Fruit fly (Drosophila melanogaster) whole organism, embryonic: ENCODE measurements around the gene shi.

ENCODE experiments used
- ATbp ChIP-seq: fragments of 200-800 bp; sonication (Bioruptor generic); optimal IDR thresholded peaks from 2 replicates; lab custom pipeline; 2017; ENCODE audit warnings: missing biosample characterization, mild to moderate bottlenecking, missing genetic modification characterization, missing genetic modification reagents
- BEAF-32 ChIP-seq: fragments of 200-800 bp; sonication (Bioruptor generic); optimal IDR thresholded peaks from 3 replicates; lab custom pipeline; 2017; ENCODE audit warnings: missing biosample characterization, missing genetic modification characterization, mild to moderate bottlenecking, moderate library complexity, missing genetic modification reagents
- CG10147 ChIP-seq: fragments of 200-800 bp; sonication (Bioruptor generic); optimal IDR thresholded peaks from 2 replicates; lab custom pipeline; 2019; ENCODE audit warnings: missing biosample characterization, mild to moderate bottlenecking, missing genetic modification characterization, moderate library complexity
- CG11247 ChIP-seq: fragments of 200-800 bp; sonication (Bioruptor generic); IDR thresholded peaks from 2 replicates; pipeline ENCODE4 v1.3.6; 2022; ENCODE audit warnings: missing biosample characterization, missing genetic modification characterization
- CG12219 ChIP-seq: fragments of 200-800 bp; sonication (Bioruptor generic); optimal IDR thresholded peaks from 3 replicates; lab custom pipeline; 2018; ENCODE audit warnings: missing biosample characterization, mild to moderate bottlenecking, missing genetic modification characterization
- CG12769 ChIP-seq: fragments of 200-800 bp; sonication (Bioruptor generic); optimal IDR thresholded peaks from 2 replicates; lab custom pipeline; 2019; ENCODE audit warnings: missing biosample characterization, mild to moderate bottlenecking, missing genetic modification characterization, moderate library complexity
- CG13775 ChIP-seq: fragments of 200-800 bp; sonication (Bioruptor generic); optimal IDR thresholded peaks from 3 replicates; lab custom pipeline; 2017; ENCODE audit warnings: missing biosample characterization, mild to moderate bottlenecking, missing genetic modification characterization
- CG15514 ChIP-seq: fragments of 200-800 bp; sonication (Bioruptor generic); optimal IDR thresholded peaks from 3 replicates; lab custom pipeline; 2017; ENCODE audit warnings: missing biosample characterization, missing genetic modification characterization, mild to moderate bottlenecking, moderate library complexity, missing genetic modification reagents
- CG17912 ChIP-seq: fragments of 200-800 bp; sonication (Bioruptor generic); optimal IDR thresholded peaks from 2 replicates; lab custom pipeline; 2018; ENCODE audit warnings: missing biosample characterization, mild to moderate bottlenecking, missing genetic modification characterization
- CG18011 ChIP-seq: fragments of 200-800 bp; sonication (Bioruptor generic); optimal IDR thresholded peaks from 2 replicates; lab custom pipeline; 2017; ENCODE audit warnings: missing biosample characterization, missing genetic modification characterization, mild to moderate bottlenecking, moderate library complexity, missing genotype
- CG18764 ChIP-seq: fragments of 200-800 bp; sonication (Bioruptor generic); optimal IDR thresholded peaks from 3 replicates; lab custom pipeline; 2016; ENCODE audit warnings: missing biosample characterization, missing genetic modification characterization
- CG30020 ChIP-seq: fragments of 200-800 bp; optimal IDR thresholded peaks from 2 replicates; lab custom pipeline; 2019; ENCODE audit warnings: missing biosample characterization, mild to moderate bottlenecking, missing genetic modification characterization, moderate library complexity
- CG33557 ChIP-seq: fragments of 200-800 bp; sonication (Bioruptor generic); optimal IDR thresholded peaks from 2 replicates; lab custom pipeline; 2019; ENCODE audit warnings: missing biosample characterization, mild to moderate bottlenecking, missing genetic modification characterization, moderate library complexity
- CG3847 ChIP-seq: fragments of 200-800 bp; sonication (Bioruptor generic); IDR thresholded peaks from 2 replicates; pipeline ENCODE4 v1.3.6; 2022; ENCODE audit warnings: missing biosample characterization, missing genetic modification characterization
- D19A ChIP-seq: fragments of 200-800 bp; optimal IDR thresholded peaks from 3 replicates; lab custom pipeline; 2019; ENCODE audit warnings: missing biosample characterization, mild to moderate bottlenecking, missing genetic modification characterization, moderate library complexity
- Deaf1 ChIP-seq: fragments of 200-800 bp; optimal IDR thresholded peaks from 3 replicates; lab custom pipeline; 2019; ENCODE audit warnings: missing biosample characterization, mild to moderate bottlenecking, missing genetic modification characterization, moderate library complexity
- Ets65A ChIP-seq: fragments of 200-800 bp; sonication (Bioruptor generic); peaks from one replicate; lab custom pipeline; 2016; ENCODE audit warnings: missing biosample characterization, missing genetic modification characterization
- Ets97D ChIP-seq: fragments of 200-800 bp; sonication (Bioruptor generic); optimal IDR thresholded peaks from 3 replicates; lab custom pipeline; 2016; ENCODE audit warnings: missing biosample characterization, missing genetic modification characterization
- Hey ChIP-seq: fragments of 200-800 bp; sonication (Bioruptor generic); optimal IDR thresholded peaks from 3 replicates; lab custom pipeline; 2018; ENCODE audit warnings: missing biosample characterization, mild to moderate bottlenecking, missing genetic modification characterization
- Mrtf ChIP-seq: fragments of 200-800 bp; sonication (Bioruptor generic); IDR thresholded peaks from 3 replicates; pipeline ENCODE4 v1.3.6; 2022; ENCODE audit warnings: missing biosample characterization, missing genetic modification characterization
- aop ChIP-seq: fragments of 200-800 bp; sonication (Bioruptor generic); IDR thresholded peaks from 2 replicates; pipeline ENCODE4 v1.3.6; 2022; ENCODE audit warnings: missing biosample characterization, missing genetic modification characterization
- az2 ChIP-seq: fragments of 200-800 bp; sonication (Bioruptor generic); optimal IDR thresholded peaks from 3 replicates; lab custom pipeline; 2016; ENCODE audit warnings: missing biosample characterization, missing genetic modification characterization
- bab2 ChIP-seq: fragments of 200-800 bp; sonication (Bioruptor generic); optimal IDR thresholded peaks from 2 replicates; lab custom pipeline; 2016; ENCODE audit warnings: missing biosample characterization, missing genetic modification characterization
- bowl ChIP-seq: fragments of 200-800 bp; sonication (Bioruptor generic); IDR thresholded peaks from 2 replicates; pipeline ENCODE4 v1.3.6; 2022; ENCODE audit warnings: missing biosample characterization, missing genetic modification characterization
- cad ChIP-seq: fragments of >200 bp; optimal IDR thresholded peaks from 2 replicates; lab custom pipeline; 2017; ENCODE audit warnings: missing biosample characterization, missing genetic modification characterization
- chif ChIP-seq, 2 experiments: fragments of 200-800 bp; sonication (Bioruptor generic); optimal IDR thresholded peaks; 3 replicates each; lab custom pipeline; 2016; ENCODE audit warnings: missing biosample characterization in 2 of 2, missing genetic modification characterization in 2 of 2
- crc ChIP-seq: fragments of 200-800 bp; sonication (Bioruptor generic); optimal IDR thresholded peaks from 2 replicates; lab custom pipeline; 2016; ENCODE audit warnings: missing biosample characterization, missing genetic modification characterization
- hkb ChIP-seq, 2 experiments: fragments of 200-800 bp in 1 of 2; fragments of >200 bp in 1 of 2; sonication (Bioruptor generic) in 1 of 2; IDR thresholded peaks in 1 of 2; optimal IDR thresholded peaks in 1 of 2; 2 replicates each; pipeline versions ENCODE4 v1.3.6 to Lab custom; 2017 to 2022; ENCODE audit warnings: missing biosample characterization in 1 of 2, missing genetic modification characterization in 1 of 2
- hth ChIP-seq: fragments of >200 bp; optimal IDR thresholded peaks from 2 replicates; lab custom pipeline; 2017; ENCODE audit warnings: inconsistent platforms
- ken ChIP-seq: fragments of 200-800 bp; sonication (Bioruptor generic); IDR thresholded peaks from 3 replicates; pipeline ENCODE4 v1.3.6; 2022; ENCODE audit warnings: missing biosample characterization, missing genetic modification characterization
- pum ChIP-seq: fragments of 200-800 bp; sonication (Bioruptor generic); optimal IDR thresholded peaks from 2 replicates; lab custom pipeline; 2016; ENCODE audit warnings: missing biosample characterization, missing genetic modification characterization
- pzg ChIP-seq: fragments of 200-800 bp; sonication (Bioruptor generic); optimal IDR thresholded peaks from 3 replicates; lab custom pipeline; 2018; ENCODE audit warnings: missing biosample characterization, mild to moderate bottlenecking, missing genetic modification characterization, moderate library complexity
- sens ChIP-seq: fragments of 200-800 bp; sonication (Bioruptor generic); peaks from one replicate; lab custom pipeline; 2016; ENCODE audit warnings: missing biosample characterization, missing genetic modification characterization
- sens-2 ChIP-seq: fragments of 200-800 bp; sonication (Bioruptor generic); IDR thresholded peaks from 2 replicates; pipeline ENCODE4 v1.3.6; 2022; ENCODE audit warnings: missing biosample characterization, missing genetic modification characterization

The shi gene

DNA sequence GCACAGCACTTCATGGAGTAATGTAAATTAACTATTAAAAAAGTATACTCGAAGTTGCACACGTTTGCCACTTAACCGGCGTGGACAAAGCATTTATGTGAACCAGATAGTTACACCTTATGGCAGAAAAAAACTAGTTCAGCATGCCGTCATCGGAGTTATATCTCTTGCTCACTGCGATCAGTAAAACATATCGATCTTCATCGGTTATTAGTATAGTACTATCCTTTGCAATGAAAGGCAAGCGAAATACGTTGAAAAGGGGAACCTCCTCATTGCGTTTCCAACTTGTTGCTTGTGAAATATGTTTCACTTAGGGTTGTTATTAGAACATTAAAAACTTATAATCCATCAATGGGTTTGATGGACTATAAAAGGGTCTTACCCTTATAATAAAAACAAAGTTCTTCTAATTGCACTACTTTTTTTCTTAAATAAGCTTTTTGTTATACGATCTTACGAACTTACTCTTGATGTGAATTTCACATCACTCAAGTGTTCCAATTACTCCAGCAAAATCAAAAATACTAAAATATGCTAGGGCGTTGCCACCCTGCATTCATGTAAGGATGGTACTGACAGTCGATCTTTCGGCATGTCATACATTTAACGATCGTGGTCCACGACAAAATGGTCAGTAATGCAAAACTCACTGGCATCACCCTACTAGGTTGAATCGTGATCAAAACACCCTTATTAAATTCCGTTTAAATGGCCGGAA is 17.8 kb downstream of the shi start, which contains the start of gene CycD (continued):
- peak; percentile 77 for TF ChIP-seq CG18764
- TF ChIP-seq Ets97D, result peak; percentile 61
- TF ChIP-seq CG12769, result no peak

DNA sequence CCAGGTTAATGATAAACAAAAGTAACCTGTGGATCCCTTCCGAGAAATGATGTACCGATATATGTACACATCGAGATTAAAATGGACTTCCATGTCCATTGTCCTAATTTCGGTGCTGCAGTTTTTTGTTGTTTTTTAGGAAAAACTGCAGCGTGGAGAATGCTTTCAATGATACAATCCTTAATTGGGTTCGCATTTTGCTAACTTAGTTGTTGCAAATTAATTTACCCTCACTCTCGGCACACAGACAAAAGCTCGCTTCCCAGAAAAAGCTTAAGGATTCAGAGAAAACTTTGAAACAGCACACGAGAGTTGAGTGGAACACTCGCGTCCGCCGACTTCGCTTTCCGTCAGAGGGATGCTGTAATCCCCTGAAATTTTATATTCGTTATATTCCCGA is 18.7 kb downstream of the shi start, which contains the start of gene Lrp4:
Gene Lrp4, plus strand, starts transcription at position 301 of the 400 bp plus-strand sequence.
- peak; percentile 87 for TF ChIP-seq CG18011 (GFP tag; lab: Kevin White, UChicago)
- TF ChIP-seq CG33557, result no peak
- TF ChIP-seq sens-2 (GFP tag; lab: Robert Waterston, UW), result no peak
- no peak for TF ChIP-seq cad (GFP tag; lab: Kevin White, UChicago)
- no peak for TF ChIP-seq crc (GFP tag; lab: Kevin White, UChicago)
- no peak for TF ChIP-seq pum (GFP tag; lab: Kevin White, UChicago)
- no peak for TF ChIP-seq CG13775
- no peak for TF ChIP-seq bowl (GFP tag; lab: Robert Waterston, UW)
- TF ChIP-seq Deaf1 (tag; lab: Kevin White, UChicago), result peak; percentile 56

DNA sequence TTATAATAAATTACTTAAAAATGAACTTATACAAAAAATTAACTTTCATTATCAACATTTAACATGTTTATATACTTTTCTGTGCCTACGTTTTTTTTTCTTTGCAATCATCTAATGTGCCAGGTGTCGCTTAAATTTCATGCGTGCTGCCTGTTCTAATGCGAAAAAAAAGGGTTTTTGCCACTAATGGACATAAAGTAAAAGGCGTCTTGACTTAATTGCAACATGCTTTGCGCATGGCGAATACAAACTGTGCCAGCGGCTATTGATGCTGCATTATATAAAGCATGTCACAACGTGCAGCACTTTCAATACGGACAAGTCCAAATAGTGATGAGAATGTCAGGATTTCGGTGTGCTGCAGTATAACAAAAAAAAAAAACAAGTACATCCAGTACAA is 29.7 kb downstream of the shi start, which contains the start of gene CG8916:
Gene CG8916, plus strand, starts transcription at position 301 of the 400 bp plus-strand sequence.
- TF ChIP-seq CG3847 (GFP tag; lab: Robert Waterston, UW) (no peak), bab2 (GFP tag; lab: Kevin White, UChicago) (no peak), CG11247 (GFP tag; lab: Robert Waterston, UW) (no peak), sens (GFP tag; lab: Kevin White, UChicago) (no peak), CG30020 (tag; lab: Kevin White, UChicago) (no peak), CG10147 (GFP tag; lab: Kevin White, UChicago) (no peak), hkb (optimal IDR thresholded peaks at IDR 0.05; lab: Kevin White, UChicago) (no peak), hkb (GFP tag; IDR thresholded peaks at IDR 0.05; lab: Robert Waterston, UW) (no peak), Hey (tag; lab: Kevin White, UChicago) (no peak), aop (GFP tag; lab: Robert Waterston, UW) (no peak), ken (GFP tag; lab: Robert Waterston, UW) (no peak), az2 (GFP tag; lab: Kevin White, UChicago) (no peak), CG17912 (no peak), D19A (tag; lab: Kevin White, UChicago) (no peak)

DNA sequence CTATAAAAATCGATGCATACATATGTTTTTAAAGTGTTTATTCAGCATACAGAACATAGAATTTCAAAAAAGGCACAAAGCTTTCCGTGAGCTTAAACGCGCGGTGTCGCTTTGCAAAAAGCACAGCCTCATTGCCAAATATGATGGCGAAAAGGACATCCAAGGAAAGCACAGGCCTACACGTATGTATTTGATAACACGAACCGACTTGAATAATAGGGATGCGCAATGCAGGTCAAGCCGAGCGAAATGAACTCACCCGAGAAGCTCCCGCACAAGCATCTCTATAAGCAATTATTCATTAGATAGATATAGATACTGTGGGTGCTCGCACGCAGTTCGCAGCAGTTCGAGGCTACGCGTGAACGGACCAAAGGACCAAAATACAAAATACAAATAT is 32.9 kb downstream of the shi start, which contains the start of gene Lcch3:
Gene Lcch3, plus strand, starts transcription at position 301 of the 400 bp plus-strand sequence.
- TF ChIP-seq Mrtf (GFP tag; lab: Robert Waterston, UW), result 0 out of 3 replicates have a peak, but pooled peaks have one; percentile 5
- TF ChIP-seq ATbp (GFP tag; lab: Kevin White, UChicago), result no peak
- TF ChIP-seq CG12219 (GFP tag; lab: Kevin White, UChicago), result no peak
- TF ChIP-seq BEAF-32 (GFP tag; lab: Kevin White, UChicago), result peak; percentile 3
- TF ChIP-seq pzg (GFP tag; lab: Kevin White, UChicago), result peak; percentile 5
- TF ChIP-seq CG15514 (GFP tag; lab: Kevin White, UChicago), result peak; percentile 21
- TF ChIP-seq Ets65A, result peak; percentile 69
- TF ChIP-seq chif (GFP tag; optimal IDR thresholded peaks at IDR 0.05; lab: Kevin White, UChicago), result no peak
- TF ChIP-seq hth (lab: Kevin White, UChicago), result no peak
